Fruit fly (Drosophila melanogaster) whole organism, embryonic: ENCODE measurements around the gene mRpL15.
A peak's percentile ranks its signal among the peaks of the same experiment; 100 is the strongest.

Experiments used
- B-H1 ChIP-seq: fragments of 200-800 bp; sonication (Bioruptor generic); IDR thresholded peaks from 3 replicates; pipeline ENCODE4 v1.3.6; 2022; ENCODE audit warnings: missing biosample characterization, missing genetic modification characterization
- C15 ChIP-seq: fragments of 200-800 bp; sonication (Bioruptor generic); IDR thresholded peaks from 3 replicates; pipeline ENCODE4 v1.3.6; 2022; ENCODE audit warnings: missing biosample characterization, missing genetic modification characterization
- CG1024 ChIP-seq: fragments of 200-800 bp; sonication (Bioruptor generic); IDR thresholded peaks from 2 replicates; pipeline ENCODE4 v1.3.6; 2022; ENCODE audit warnings: missing biosample characterization, missing genetic modification characterization
- CG11093 ChIP-seq: fragments of 200-800 bp; sonication (Bioruptor generic); IDR thresholded peaks from 3 replicates; pipeline ENCODE4 v1.3.6; 2022; ENCODE audit warnings: missing biosample characterization, missing genetic modification characterization
- CG12104 ChIP-seq: fragments of 200-800 bp; sonication (Bioruptor generic); optimal IDR thresholded peaks from 3 replicates; lab custom pipeline; 2016; ENCODE audit warnings: missing biosample characterization, missing genetic modification characterization
- CG13123 ChIP-seq: fragments of 200-800 bp; sonication (Bioruptor generic); optimal IDR thresholded peaks from 2 replicates; lab custom pipeline; 2016; ENCODE audit warnings: missing biosample characterization, missing genetic modification characterization
- CG13424 ChIP-seq: fragments of 200-800 bp; sonication (Bioruptor generic); optimal IDR thresholded peaks from 2 replicates; lab custom pipeline; 2019; ENCODE audit warnings: missing biosample characterization, mild to moderate bottlenecking, missing genetic modification characterization, moderate library complexity
- CG13775 ChIP-seq: fragments of 200-800 bp; sonication (Bioruptor generic); optimal IDR thresholded peaks from 3 replicates; lab custom pipeline; 2017; ENCODE audit warnings: missing biosample characterization, mild to moderate bottlenecking, missing genetic modification characterization
- CG15073 ChIP-seq: fragments of 200-800 bp; sonication (Bioruptor generic); optimal IDR thresholded peaks from 2 replicates; lab custom pipeline; 2016; ENCODE audit warnings: missing biosample characterization, missing genetic modification characterization
- CG15514 ChIP-seq: fragments of 200-800 bp; sonication (Bioruptor generic); optimal IDR thresholded peaks from 3 replicates; lab custom pipeline; 2017; ENCODE audit warnings: missing biosample characterization, missing genetic modification characterization, mild to moderate bottlenecking, moderate library complexity, missing genetic modification reagents
- CG15696 ChIP-seq: fragments of 200-800 bp; sonication (Bioruptor generic); optimal IDR thresholded peaks from 2 replicates; lab custom pipeline; 2019; ENCODE audit warnings: missing biosample characterization, mild to moderate bottlenecking, missing genetic modification characterization, moderate library complexity
- CG17612 ChIP-seq: fragments of 200-800 bp; sonication (Bioruptor generic); IDR thresholded peaks from 2 replicates; pipeline ENCODE4 v1.3.6; 2022; ENCODE audit warnings: missing biosample characterization, missing genetic modification characterization
- CG1832 ChIP-seq: fragments of 200-800 bp; sonication (Bioruptor generic); optimal IDR thresholded peaks from 2 replicates; lab custom pipeline; 2017; ENCODE audit warnings: missing biosample characterization, mild to moderate bottlenecking, missing genetic modification characterization, inconsistent platforms
- CG18764 ChIP-seq: fragments of 200-800 bp; sonication (Bioruptor generic); optimal IDR thresholded peaks from 3 replicates; lab custom pipeline; 2016; ENCODE audit warnings: missing biosample characterization, missing genetic modification characterization
- CG32767 ChIP-seq: fragments of 200-800 bp; sonication (Bioruptor generic); IDR thresholded peaks from 2 replicates; pipeline ENCODE4 v1.3.6; 2022; ENCODE audit warnings: missing biosample characterization, missing genetic modification characterization
- CG33213 ChIP-seq: fragments of 200-800 bp; sonication (Bioruptor generic); optimal IDR thresholded peaks from 3 replicates; lab custom pipeline; 2016; ENCODE audit warnings: missing biosample characterization, missing genetic modification characterization
- CG3407 ChIP-seq: fragments of 200-800 bp; sonication (Bioruptor generic); optimal IDR thresholded peaks from 2 replicates; lab custom pipeline; 2018; ENCODE audit warnings: missing biosample characterization, mild to moderate bottlenecking, missing genetic modification characterization
- CG34224 ChIP-seq: fragments of 200-800 bp; sonication (Bioruptor generic); IDR thresholded peaks from 3 replicates; pipeline ENCODE4 v1.3.6; 2022; ENCODE audit warnings: missing biosample characterization, missing genetic modification characterization; ENCODE audit not compliant: partially characterized antibody
- CG7963 ChIP-seq: fragments of 200-800 bp; sonication (Bioruptor generic); IDR thresholded peaks from 3 replicates; pipeline ENCODE4 v1.3.6; 2022; ENCODE audit warnings: missing biosample characterization, missing genetic modification characterization; ENCODE audit not compliant: partially characterized antibody
- CG8388 ChIP-seq: fragments of 200-800 bp; sonication (Bioruptor generic); optimal IDR thresholded peaks from 2 replicates; lab custom pipeline; 2019; ENCODE audit warnings: missing biosample characterization, mild to moderate bottlenecking, missing genetic modification characterization, moderate library complexity
- CG9932 ChIP-seq: fragments of 200-800 bp; sonication (Bioruptor generic); IDR thresholded peaks from 2 replicates; pipeline ENCODE4 v1.3.6; 2022; ENCODE audit warnings: missing biosample characterization, missing genetic modification characterization
- CHES-1-like ChIP-seq: fragments of 200-800 bp; sonication (Bioruptor generic); optimal IDR thresholded peaks from 2 replicates; lab custom pipeline; 2016; ENCODE audit warnings: missing biosample characterization, missing genetic modification characterization
- CrebB ChIP-seq: fragments of 200-800 bp; sonication (Bioruptor generic); optimal IDR thresholded peaks from 3 replicates; lab custom pipeline; 2018; ENCODE audit warnings: missing biosample characterization, mild to moderate bottlenecking, missing genetic modification characterization
- E2f1 ChIP-seq: fragments of 200-800 bp; sonication (Bioruptor generic); IDR thresholded peaks from 2 replicates; pipeline ENCODE4 v1.3.6; 2022; ENCODE audit warnings: missing biosample characterization, missing genetic modification characterization
- Ets65A ChIP-seq: fragments of 200-800 bp; sonication (Bioruptor generic); peaks from one replicate; lab custom pipeline; 2016; ENCODE audit warnings: missing biosample characterization, missing genetic modification characterization
- H2.0 ChIP-seq: fragments of 200-800 bp; sonication (Bioruptor generic); IDR thresholded peaks from 2 replicates; pipeline ENCODE4 v1.3.6; 2022; ENCODE audit warnings: missing biosample characterization, missing genetic modification characterization
- HLHmδ ChIP-seq: fragments of 200-800 bp; sonication (Bioruptor generic); optimal IDR thresholded peaks from 2 replicates; lab custom pipeline; 2018; ENCODE audit warnings: missing biosample characterization, mild to moderate bottlenecking, missing genetic modification characterization, moderate library complexity
- Hmx ChIP-seq: fragments of 200-800 bp; sonication (Bioruptor generic); optimal IDR thresholded peaks from 2 replicates; lab custom pipeline; 2016; ENCODE audit warnings: missing biosample characterization, missing genetic modification characterization
- Rx ChIP-seq: fragments of 200-800 bp; sonication (Bioruptor generic); IDR thresholded peaks from 2 replicates; pipeline ENCODE4 v1.3.6; 2022; ENCODE audit warnings: missing biosample characterization, missing genetic modification characterization
- Sox102F ChIP-seq: fragments of 200-800 bp; sonication (Bioruptor generic); optimal IDR thresholded peaks from 2 replicates; lab custom pipeline; 2018; ENCODE audit warnings: missing biosample characterization, mild to moderate bottlenecking, missing genetic modification characterization, moderate library complexity
- Stat92E ChIP-seq, 3 experiments: fragments of >200 bp in 2 of 3; fragments of 200-800 bp in 1 of 3; sonication (Bioruptor generic) in 1 of 3; optimal IDR thresholded peaks; 2 replicates each; lab custom pipeline; 2017 to 2019; ENCODE audit warnings: missing biosample characterization in 3 of 3, missing genetic modification characterization in 3 of 3, mild to moderate bottlenecking in 1 of 3, moderate library complexity in 1 of 3
- Usf ChIP-seq: fragments of 200-800 bp; sonication (Bioruptor generic); optimal IDR thresholded peaks from 2 replicates; lab custom pipeline; 2017; ENCODE audit warnings: missing genotype, missing biosample characterization, missing genetic modification characterization
- al ChIP-seq: fragments of 200-800 bp; sonication (Bioruptor generic); IDR thresholded peaks from 2 replicates; pipeline ENCODE4 v1.3.6; 2022; ENCODE audit warnings: missing biosample characterization, missing genetic modification characterization
- bsh ChIP-seq, 2 experiments: fragments of 200-800 bp; sonication (Bioruptor generic); optimal IDR thresholded peaks; 2 replicates each; lab custom pipeline; 2017 to 2018; ENCODE audit warnings: mild to moderate bottlenecking in 2 of 2, missing biosample characterization in 2 of 2, missing genetic modification characterization in 2 of 2, moderate library complexity in 1 of 2
- caup ChIP-seq: fragments of 200-800 bp; sonication (Bioruptor generic); optimal IDR thresholded peaks from 3 replicates; lab custom pipeline; 2017; ENCODE audit warnings: missing biosample characterization, mild to moderate bottlenecking, missing genetic modification characterization, moderate library complexity; ENCODE audit not compliant: severe bottlenecking
- dimm ChIP-seq: fragments of 200-800 bp; sonication (Bioruptor generic); IDR thresholded peaks from 2 replicates; pipeline ENCODE4 v1.3.6; 2022; ENCODE audit warnings: missing biosample characterization, missing genetic modification characterization
- dmrt11E ChIP-seq: fragments of 200-800 bp; sonication (Bioruptor generic); optimal IDR thresholded peaks from 3 replicates; lab custom pipeline; 2018; ENCODE audit warnings: missing biosample characterization, mild to moderate bottlenecking, missing genetic modification characterization, moderate library complexity
- ems ChIP-seq: fragments of 200-800 bp; sonication (Bioruptor generic); optimal IDR thresholded peaks from 3 replicates; lab custom pipeline; 2016; ENCODE audit warnings: missing biosample characterization, missing genetic modification characterization
- gsb-n ChIP-seq: fragments of 200-800 bp; sonication (Bioruptor generic); optimal IDR thresholded peaks from 3 replicates; lab custom pipeline; 2018; ENCODE audit warnings: missing biosample characterization, mild to moderate bottlenecking, missing genetic modification characterization
- kni ChIP-seq: fragments of 200-800 bp; sonication (Bioruptor generic); optimal IDR thresholded peaks from 3 replicates; lab custom pipeline; 2017; ENCODE audit warnings: mild to moderate bottlenecking, missing biosample characterization, missing genetic modification reagents, missing genetic modification characterization
- maf-S ChIP-seq: fragments of 200-800 bp; sonication (Bioruptor generic); optimal IDR thresholded peaks from 2 replicates; lab custom pipeline; 2016; ENCODE audit warnings: missing biosample characterization, missing genetic modification characterization
- mirr ChIP-seq: fragments of 200-800 bp; sonication (Bioruptor generic); optimal IDR thresholded peaks from 3 replicates; lab custom pipeline; 2018; ENCODE audit warnings: missing biosample characterization, mild to moderate bottlenecking, missing genetic modification characterization
- pb ChIP-seq: fragments of 200-800 bp; sonication (Bioruptor generic); optimal IDR thresholded peaks from 3 replicates; lab custom pipeline; 2016; ENCODE audit warnings: missing biosample characterization, missing genetic modification characterization
- pho ChIP-seq: fragments of 200-800 bp; sonication (Bioruptor generic); optimal IDR thresholded peaks from 2 replicates; lab custom pipeline; 2016; ENCODE audit warnings: missing biosample characterization, missing genetic modification characterization
- schlank ChIP-seq: fragments of 200-800 bp; sonication (Bioruptor generic); optimal IDR thresholded peaks from 2 replicates; lab custom pipeline; 2018; ENCODE audit warnings: missing biosample characterization, mild to moderate bottlenecking, missing genetic modification characterization
- slou ChIP-seq: fragments of 200-800 bp; sonication (Bioruptor generic); optimal IDR thresholded peaks from 3 replicates; lab custom pipeline; 2016; ENCODE audit warnings: missing biosample characterization, missing genetic modification characterization
- slp2 ChIP-seq: fragments of 200-800 bp; sonication (Bioruptor generic); optimal IDR thresholded peaks from 2 replicates; lab custom pipeline; 2016; ENCODE audit warnings: missing biosample characterization, missing genetic modification characterization
- sob ChIP-seq: fragments of 200-800 bp; sonication (Bioruptor generic); IDR thresholded peaks from 2 replicates; pipeline ENCODE4 v1.3.6; 2022; ENCODE audit warnings: missing biosample characterization, missing genetic modification characterization
- tio ChIP-seq: fragments of 200-800 bp; sonication (Bioruptor generic); optimal IDR thresholded peaks from 2 replicates; lab custom pipeline; 2017; ENCODE audit warnings: missing biosample characterization, missing genetic modification characterization, inconsistent platforms

Gene mRpL15

dm6 chr3L:20444815-20445519 lies 9.0 kb upstream of the mRpL15 start (continued):
- TF ChIP-seq CG33213 (no peak), kni (no peak), CG12104 (GFP tag; lab: Kevin White, UChicago) (peak; percentile 79), CG7963 (GFP tag; lab: Robert Waterston, UW) (no peak), CrebB (peak; percentile 69), caup (peak; percentile 84), CG13424 (tag; lab: Kevin White, UChicago) (peak; percentile 82), CG15073 (GFP tag; lab: Kevin White, UChicago) (peak; percentile 3), CG11093 (GFP tag; lab: Robert Waterston, UW) (peak; percentile 85), gsb-n (peak; percentile 74), Rx (peak; percentile 83), CG32767 (GFP tag; lab: Robert Waterston, UW) (peak; percentile 88), Ets65A (GFP tag; lab: Kevin White, UChicago) (peak; percentile 83), schlank (tag; lab: Kevin White, UChicago) (peak; percentile 47), mirr (GFP tag; lab: Kevin White, UChicago) (no peak), Hmx (no peak), CG15514 (GFP tag; lab: Kevin White, UChicago) (peak; percentile 78), Stat92E (GFP tag; optimal IDR thresholded peaks at IDR 0.05; lab: Kevin White, UChicago) (no peak), B-H1 (GFP tag; lab: Robert Waterston, UW) (peak; percentile 88), dmrt11E (tag; lab: Kevin White, UChicago) (peak; percentile 75), CG13775 (peak; percentile 79), bsh (GFP tag; optimal IDR thresholded peaks at IDR 0.05; lab: Kevin White, UChicago) (peak; percentile 78 to 89), Usf (GFP tag; lab: Kevin White, UChicago) (peak; percentile 54), tio (GFP tag; lab: Kevin White, UChicago) (peak; percentile 79), dimm (GFP tag; lab: Robert Waterston, UW) (peak; percentile 66; the same call in 1 of the 2 replicates), pb (GFP tag; lab: Kevin White, UChicago) (no peak), al (GFP tag; lab: Robert Waterston, UW) (peak; percentile 84), E2f1 (peak; percentile 90), CG1832 (GFP tag; lab: Kevin White, UChicago) (no peak), CHES-1-like (GFP tag; lab: Kevin White, UChicago) (no peak), maf-S (GFP tag; lab: Kevin White, UChicago) (peak; percentile 9), ems (GFP tag; lab: Kevin White, UChicago) (peak; percentile 56), H2.0 (GFP tag; lab: Robert Waterston, UW) (peak; percentile 91), Sox102F (GFP tag; lab: Kevin White, UChicago) (peak; percentile 91), CG18764 (peak; percentile 69), C15 (GFP tag; lab: Robert Waterston, UW) (peak; percentile 80; the same call in 2 of the 3 replicates), HLHmδ (no peak), slp2 (GFP tag; lab: Kevin White, UChicago) (no peak), CG1024 (GFP tag; lab: Robert Waterston, UW) (peak; percentile 89), CG9932 (GFP tag; lab: Robert Waterston, UW) (peak; percentile 82), CG15696 (tag; lab: Kevin White, UChicago) (peak; percentile 43), CG34224 (GFP tag; lab: Robert Waterston, UW) (no peak), slou (GFP tag; lab: Kevin White, UChicago) (peak; percentile 47), CG17612 (GFP tag; lab: Robert Waterston, UW) (peak; percentile 74), sob (peak; percentile 93), pho (GFP tag; lab: Kevin White, UChicago) (peak; percentile 11), CG3407 (GFP tag; lab: Kevin White, UChicago) (peak; percentile 82), CG8388 (GFP tag; lab: Kevin White, UChicago) (peak; percentile 83), CG13123 (GFP tag; lab: Kevin White, UChicago) (peak; percentile 57)
